Fruit fly (Drosophila melanogaster) S2 (cell line): ENCODE data around the gene CG17652.

Source experiments
- CG8478 ChIP-seq: fragments of >200 bp; optimal IDR thresholded peaks from 2 replicates; lab custom pipeline; 2018
- CTCF ChIP-seq, 2 experiments: fragments of >200 bp; optimal IDR thresholded peaks; 2 replicates each; lab custom pipeline; 2018

dm6 chr2L:1708110-1708509 is 24.0 kb downstream of the CG17652 start:
- TF ChIP-seq CG8478 (lab: Kevin White, UChicago): no peak
- no peak for TF ChIP-seq CTCF (optimal IDR thresholded peaks at IDR 0.05; lab: Kevin White, UChicago)
